Worm (Caenorhabditis elegans): ENCODE measurements around the gene F48C5.2.

DNA sequence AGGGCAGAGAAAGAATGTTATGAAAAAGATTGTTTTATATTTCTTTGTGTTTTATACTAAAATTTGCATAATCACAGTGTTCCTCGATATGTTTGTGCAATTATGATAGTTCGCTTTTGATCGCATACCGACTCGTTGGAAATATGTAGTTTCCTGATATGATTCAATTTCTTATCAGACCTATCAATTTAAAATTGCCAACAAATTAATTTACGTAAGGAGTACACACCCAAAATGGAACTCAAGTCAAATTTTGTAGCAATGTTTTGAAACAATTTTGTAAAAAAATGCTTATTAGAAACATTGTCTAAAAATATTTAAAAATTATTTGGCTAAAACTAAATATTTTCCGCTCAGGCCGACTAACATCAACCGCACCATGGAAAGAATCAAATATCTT lies 46.5 kb upstream of the F48C5.2 start:
- TF ChIP-seq fos-1 (tag; optimal IDR thresholded peaks at IDR 0.05): no peak
- TF ChIP-seq mdt-29 (GFP tag; IDR thresholded peaks at IDR 0.05): no peak
- no peak for TF ChIP-seq dpl-1 (GFP tag; optimal IDR thresholded peaks at IDR 0.05)
- TF ChIP-seq ceh-28 (tag; optimal IDR thresholded peaks at IDR 0.05): no peak
- TF ChIP-seq dmd-9 (GFP tag; IDR thresholded peaks at IDR 0.05): no peak
- no peak for TF ChIP-seq lim-7 (GFP tag; IDR thresholded peaks at IDR 0.05)
- TF ChIP-seq nhr-10 (tag; optimal IDR thresholded peaks at IDR 0.05): no peak
- TF ChIP-seq ama-1 (optimal IDR thresholded peaks at IDR 0.05): no peak
- no peak for TF ChIP-seq R02D3.7 (tag; optimal IDR thresholded peaks at IDR 0.05)
- TF ChIP-seq lsy-2 (tag; optimal IDR thresholded peaks at IDR 0.05): no peak
- no peak for TF ChIP-seq F37D6.2 (tag; optimal IDR thresholded peaks at IDR 0.05)
- no peak for TF ChIP-seq nhr-237 (tag; optimal IDR thresholded peaks at IDR 0.05)
- no peak for TF ChIP-seq aha-1 (tag)
- no peak for TF ChIP-seq lin-13 (GFP tag; optimal IDR thresholded peaks at IDR 0.05)

Data from whole organism, L4 larva.